Fruit fly (Drosophila melanogaster): ENCODE results near the gene CG10222.

Gene CG10222

DNA sequence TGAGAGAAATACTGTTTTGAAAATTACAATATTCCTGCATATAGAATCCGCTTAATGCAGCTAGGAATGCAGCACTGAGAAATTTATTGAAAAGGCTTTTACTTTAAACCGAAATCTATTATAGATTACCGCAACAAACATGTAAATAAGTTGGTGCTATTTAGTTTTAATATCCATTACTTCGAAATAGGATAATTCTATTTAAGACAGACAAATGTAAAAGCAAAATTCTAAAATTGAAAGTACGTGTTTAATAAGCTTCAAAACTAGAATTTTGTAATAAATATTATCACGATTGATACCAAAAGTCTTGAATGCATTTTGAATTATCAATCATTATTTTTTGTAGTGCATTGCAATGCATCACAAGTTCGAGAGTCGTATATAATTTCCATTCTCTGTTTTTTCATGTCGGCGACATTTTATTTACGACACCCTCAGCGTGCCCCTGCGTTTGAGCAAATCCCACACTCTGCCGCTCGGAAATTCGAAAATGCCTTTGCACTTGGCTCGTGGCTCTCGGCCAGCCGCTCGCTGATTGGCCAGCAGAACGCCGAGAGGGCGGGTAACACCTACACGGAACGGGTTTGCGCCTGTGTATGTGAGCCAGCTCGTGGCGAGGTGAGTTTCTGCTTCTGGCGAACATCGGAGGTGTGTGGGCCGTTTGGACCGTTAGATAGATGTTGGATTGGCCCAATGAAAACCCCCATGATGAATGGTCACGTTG lies 8.9 kb downstream of the CG10222 start:
- TF ChIP-seq Pif1B (GFP tag; optimal IDR thresholded peaks at IDR 0.05) (no peak), EcR (GFP tag; optimal IDR thresholded peaks at IDR 0.05) (no peak), CG4496 (GFP tag; IDR thresholded peaks at IDR 0.05) (peak; percentile 69), rn (GFP tag; IDR thresholded peaks at IDR 0.05) (no peak), CG8159 (tag; optimal IDR thresholded peaks at IDR 0.05) (peak; percentile 20), CG17806 (tag; optimal IDR thresholded peaks at IDR 0.05) (no peak)

DNA sequence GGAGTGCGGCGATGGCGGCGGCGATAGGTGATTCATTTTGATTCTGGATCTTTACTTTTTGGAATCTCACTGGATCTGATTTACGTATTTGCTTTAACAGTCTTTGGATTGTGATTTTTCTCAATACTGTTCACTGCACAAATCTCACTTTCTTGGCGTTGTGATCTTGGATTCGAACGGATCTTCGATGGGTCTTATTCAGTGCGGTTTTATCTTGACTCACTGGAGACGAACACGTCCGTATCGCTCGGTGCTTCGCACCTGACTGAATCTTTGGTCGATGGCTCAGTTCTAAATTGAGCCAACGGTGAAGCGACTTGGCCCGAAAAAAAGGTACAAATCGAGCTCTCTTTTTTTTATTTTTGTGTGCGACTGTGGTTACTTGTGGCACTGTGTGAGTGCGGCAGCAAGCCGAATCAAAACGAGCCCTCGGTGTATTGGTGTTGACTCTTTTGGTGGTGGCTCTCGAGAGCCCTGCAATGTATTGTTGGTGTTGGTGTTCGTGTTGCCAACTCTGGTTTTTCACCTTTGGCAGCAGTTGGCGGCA lies 11.3 kb downstream of the CG10222 start, which contains the start of gene sens:
Gene sens (minus strand): TSS at position 254 of the 547 bp plus-strand sequence.
- peak; percentile 27 for TF ChIP-seq Snoo (tag; optimal IDR thresholded peaks at IDR 0.05)
- TF ChIP-seq CG13204 (GFP tag; optimal IDR thresholded peaks at IDR 0.05), result no peak
- no peak for TF ChIP-seq Ets98B (GFP tag; IDR thresholded peaks at IDR 0.05)

DNA sequence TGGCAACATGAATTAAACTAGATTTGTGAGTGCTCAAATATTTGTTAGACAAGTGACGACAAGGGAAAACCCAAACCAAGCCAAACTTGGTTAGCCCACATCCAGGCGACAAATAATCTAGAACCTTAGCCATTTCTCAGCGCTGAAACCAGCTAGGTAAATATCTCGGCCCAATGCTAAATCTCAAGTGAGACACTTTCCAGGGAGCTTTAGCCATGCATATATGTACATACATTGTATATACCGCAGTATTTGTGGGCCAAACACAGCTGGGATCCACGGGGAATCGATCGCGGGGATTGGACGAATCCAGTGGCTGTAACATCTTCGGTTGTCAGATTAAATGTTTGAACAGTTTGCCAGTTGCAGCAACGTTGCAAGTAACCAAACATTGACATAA lies 14.6 kb downstream of the CG10222 start:
- TF ChIP-seq gl (tag; optimal IDR thresholded peaks at IDR 0.05), result no peak
- TF ChIP-seq CG14655 (GFP tag; optimal IDR thresholded peaks at IDR 0.05), result no peak
- TF ChIP-seq Snoo (tag; optimal IDR thresholded peaks at IDR 0.05), result no peak
- TF ChIP-seq Pif1B (GFP tag; optimal IDR thresholded peaks at IDR 0.05), result no peak
- TF ChIP-seq Pif1A (GFP tag; optimal IDR thresholded peaks at IDR 0.05), result no peak
- TF ChIP-seq D1 (tag; optimal IDR thresholded peaks at IDR 0.05), result no peak
- TF ChIP-seq fd96Ca (GFP tag; IDR thresholded peaks at IDR 0.05), result no peak
- no peak for TF ChIP-seq CG9948 (tag; optimal IDR thresholded peaks at IDR 0.05)
- TF ChIP-seq Ets98B (GFP tag; IDR thresholded peaks at IDR 0.05), result no peak
- TF ChIP-seq CG8301 (tag; optimal IDR thresholded peaks at IDR 0.05), result no peak
- TF ChIP-seq CG13204 (GFP tag; optimal IDR thresholded peaks at IDR 0.05), result no peak
- TF ChIP-seq EcR (GFP tag; optimal IDR thresholded peaks at IDR 0.05), result no peak
- TF ChIP-seq CG8159 (tag; optimal IDR thresholded peaks at IDR 0.05), result no peak
- TF ChIP-seq CG34367 (tag; optimal IDR thresholded peaks at IDR 0.05), result no peak

dm6 chr3L:13393538-13393937 lies 18.7 kb downstream of the CG10222 start:
- TF ChIP-seq CG9948 (tag; optimal IDR thresholded peaks at IDR 0.05) (peak; percentile 11), CG8159 (tag; optimal IDR thresholded peaks at IDR 0.05) (peak; percentile 63), gl (tag; optimal IDR thresholded peaks at IDR 0.05) (no peak)

DNA sequence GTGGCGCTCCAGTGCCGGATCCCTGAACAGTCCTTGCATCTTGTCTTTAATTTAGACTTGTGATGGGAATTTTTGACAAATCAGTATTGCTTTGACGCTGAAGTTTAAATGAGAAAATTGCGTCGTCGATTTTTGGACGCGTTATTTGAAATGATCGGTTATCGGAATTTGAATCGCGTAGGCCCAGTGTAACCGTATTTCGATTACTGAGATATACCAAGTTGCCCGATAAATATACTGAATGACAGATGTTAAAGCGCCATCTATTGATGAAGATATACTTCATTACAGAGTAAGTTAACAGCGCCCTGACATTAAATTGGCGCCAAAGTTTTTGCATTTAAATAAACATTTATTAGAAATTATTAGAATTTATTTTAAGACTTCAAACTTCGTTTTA lies 22.4 kb downstream of the CG10222 start, which contains the start of gene Poc1:
Gene Poc1 (minus strand): TSS at position 173 of the 400 bp plus-strand sequence.
- TF ChIP-seq D1 (tag; optimal IDR thresholded peaks at IDR 0.05) (peak; percentile 8), CG34367 (tag; optimal IDR thresholded peaks at IDR 0.05) (no peak), CG14655 (GFP tag; optimal IDR thresholded peaks at IDR 0.05) (no peak)

DNA sequence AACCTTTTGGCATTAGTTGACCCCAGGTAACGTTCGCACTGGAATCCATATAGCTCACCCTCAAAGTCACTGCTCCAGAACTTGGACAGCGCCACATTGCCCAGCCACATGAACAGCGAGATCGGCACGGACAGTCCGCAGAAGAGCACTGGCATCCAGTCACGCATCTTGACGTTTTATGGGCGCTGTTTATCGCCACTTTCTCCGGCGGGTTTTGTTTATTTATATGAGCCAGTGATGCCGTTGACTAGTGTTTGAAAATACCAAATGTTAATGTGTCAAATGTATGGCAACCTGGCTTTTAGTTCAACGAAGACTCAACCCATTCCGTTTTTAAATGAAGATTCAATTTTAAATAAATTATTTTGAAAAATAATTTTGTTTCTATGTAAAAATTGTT lies 24.6 kb downstream of the CG10222 start, which contains the start of gene CG10171:
Gene CG10171 (minus strand): TSS at position 300 of the 400 bp plus-strand sequence.
- TF ChIP-seq Pif1A (GFP tag; optimal IDR thresholded peaks at IDR 0.05) (no peak), Pif1B (GFP tag; optimal IDR thresholded peaks at IDR 0.05) (no peak), CG17806 (tag; optimal IDR thresholded peaks at IDR 0.05) (no peak), D1 (tag; optimal IDR thresholded peaks at IDR 0.05) (no peak), EcR (GFP tag; optimal IDR thresholded peaks at IDR 0.05) (no peak), CG32121 (GFP tag; IDR thresholded peaks at IDR 0.05) (no peak), gl (tag; optimal IDR thresholded peaks at IDR 0.05) (no peak), CG8159 (tag; optimal IDR thresholded peaks at IDR 0.05) (no peak), Snoo (tag; optimal IDR thresholded peaks at IDR 0.05) (no peak), CG14655 (GFP tag; optimal IDR thresholded peaks at IDR 0.05) (no peak), CG9948 (tag; optimal IDR thresholded peaks at IDR 0.05) (no peak), fd96Ca (GFP tag; IDR thresholded peaks at IDR 0.05) (no peak), Ets98B (GFP tag; IDR thresholded peaks at IDR 0.05) (no peak), CG4496 (GFP tag; IDR thresholded peaks at IDR 0.05) (no peak), CG15710 (tag; optimal IDR thresholded peaks at IDR 0.05) (no peak), CG10348 (GFP tag; IDR thresholded peaks at IDR 0.05) (no peak), rn (GFP tag; IDR thresholded peaks at IDR 0.05) (no peak), CG13204 (GFP tag; optimal IDR thresholded peaks at IDR 0.05) (no peak)

DNA sequence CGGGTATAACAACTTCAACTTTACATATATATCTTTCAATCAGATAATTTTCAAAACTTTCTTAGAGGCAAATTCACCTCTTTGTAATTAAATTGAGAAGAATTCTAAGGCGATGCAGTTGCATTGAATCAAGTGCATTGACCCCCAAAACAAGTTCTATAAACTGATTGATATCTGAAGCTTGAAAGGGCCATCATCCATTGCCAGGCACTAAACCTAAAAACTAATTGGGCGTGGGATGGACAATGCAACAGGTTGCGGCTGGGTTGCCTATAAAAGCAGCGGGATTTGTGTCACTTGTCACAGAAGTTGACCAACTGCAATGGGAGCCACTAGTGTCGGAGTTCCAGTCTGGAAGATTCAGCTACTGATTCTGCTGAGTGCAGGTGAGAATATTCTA lies 27.8 kb downstream of the CG10222 start, which contains the start of gene CG14110:
Gene CG14110 (plus strand): TSS at position 301 of the 400 bp plus-strand sequence.
- TF ChIP-seq D1 (tag; optimal IDR thresholded peaks at IDR 0.05), result no peak
- no peak for TF ChIP-seq CG8301 (tag; optimal IDR thresholded peaks at IDR 0.05)
- TF ChIP-seq rn (GFP tag; IDR thresholded peaks at IDR 0.05), result no peak
- TF ChIP-seq CG9948 (tag; optimal IDR thresholded peaks at IDR 0.05), result no peak
- TF ChIP-seq CG32121 (GFP tag; IDR thresholded peaks at IDR 0.05), result no peak
- TF ChIP-seq Ets98B (GFP tag; IDR thresholded peaks at IDR 0.05), result no peak
- TF ChIP-seq Snoo (tag; optimal IDR thresholded peaks at IDR 0.05), result no peak
- no peak for TF ChIP-seq CG12605 (GFP tag; IDR thresholded peaks at IDR 0.05)
- no peak for TF ChIP-seq CG4496 (GFP tag; IDR thresholded peaks at IDR 0.05)
- TF ChIP-seq CG8159 (tag; optimal IDR thresholded peaks at IDR 0.05), result no peak
- TF ChIP-seq EcR (GFP tag; optimal IDR thresholded peaks at IDR 0.05), result no peak
- TF ChIP-seq CG14655 (GFP tag; optimal IDR thresholded peaks at IDR 0.05), result no peak
- no peak for TF ChIP-seq gl (tag; optimal IDR thresholded peaks at IDR 0.05)
- no peak for TF ChIP-seq Pif1A (GFP tag; optimal IDR thresholded peaks at IDR 0.05)
- no peak for TF ChIP-seq CG34367 (tag; optimal IDR thresholded peaks at IDR 0.05)
- no peak for TF ChIP-seq fd96Ca (GFP tag; IDR thresholded peaks at IDR 0.05)
- no peak for TF ChIP-seq CG10348 (GFP tag; IDR thresholded peaks at IDR 0.05)
